Fruit fly (Drosophila melanogaster) whole organism, pupa: ENCODE measurements around the gene Csp.
A peak's percentile ranks its signal among the peaks of the same experiment; 100 is the strongest.

Experiments
- CG10348 ChIP-seq: fragments of 200-800 bp; sonication (Bioruptor generic); IDR thresholded peaks from 2 replicates; pipeline ENCODE4 v1.3.6; 2022; ENCODE audit warnings: missing biosample characterization, missing genetic modification characterization
- CG12605 ChIP-seq: fragments of 200-800 bp; sonication (Bioruptor generic); IDR thresholded peaks from 2 replicates; pipeline ENCODE4 v1.3.6; 2022; ENCODE audit warnings: missing biosample characterization, missing genetic modification characterization
- CG13204 ChIP-seq: fragments of 200-800 bp; sonication (Bioruptor generic); optimal IDR thresholded peaks from 2 replicates; lab custom pipeline; 2018; ENCODE audit warnings: missing biosample characterization, mild to moderate bottlenecking, missing genetic modification characterization, moderate library complexity
- CG14655 ChIP-seq: fragments of 200-800 bp; sonication (Bioruptor generic); optimal IDR thresholded peaks from 3 replicates; lab custom pipeline; 2017; ENCODE audit warnings: mild to moderate bottlenecking, missing biosample characterization, missing genetic modification reagents, missing genetic modification characterization
- CG15710 ChIP-seq: fragments of 200-800 bp; sonication (Bioruptor generic); optimal IDR thresholded peaks from 2 replicates; lab custom pipeline; 2018; ENCODE audit warnings: missing biosample characterization, mild to moderate bottlenecking, missing genetic modification characterization, moderate library complexity
- CG17806 ChIP-seq: fragments of 200-800 bp; sonication (Bioruptor generic); optimal IDR thresholded peaks from 2 replicates; lab custom pipeline; 2018; ENCODE audit warnings: missing biosample characterization, mild to moderate bottlenecking, missing genetic modification characterization, moderate library complexity
- CG32121 ChIP-seq: fragments of 200-800 bp; sonication (Bioruptor generic); IDR thresholded peaks from 2 replicates; pipeline ENCODE4 v1.3.6; 2022; ENCODE audit warnings: missing biosample characterization, missing genetic modification characterization
- CG34367 ChIP-seq: fragments of 200-800 bp; sonication (Bioruptor generic); optimal IDR thresholded peaks from 2 replicates; lab custom pipeline; 2018; ENCODE audit warnings: missing biosample characterization, mild to moderate bottlenecking, missing genetic modification characterization
- CG4496 ChIP-seq: fragments of 200-800 bp; sonication (Bioruptor generic); IDR thresholded peaks from 3 replicates; pipeline ENCODE4 v1.3.6; 2022; ENCODE audit warnings: missing biosample characterization, missing genetic modification characterization
- CG8159 ChIP-seq: fragments of 200-800 bp; sonication (Bioruptor generic); optimal IDR thresholded peaks from 3 replicates; lab custom pipeline; 2018; ENCODE audit warnings: missing biosample characterization, mild to moderate bottlenecking, missing genetic modification characterization, moderate library complexity
- CG8301 ChIP-seq: fragments of 200-800 bp; sonication (Bioruptor generic); optimal IDR thresholded peaks from 2 replicates; lab custom pipeline; 2018; ENCODE audit warnings: missing biosample characterization, mild to moderate bottlenecking, missing genetic modification characterization
- CG9948 ChIP-seq: fragments of 200-800 bp; sonication (Bioruptor generic); optimal IDR thresholded peaks from 2 replicates; lab custom pipeline; 2018; ENCODE audit warnings: missing biosample characterization, mild to moderate bottlenecking, missing genetic modification characterization, moderate library complexity
- D1 ChIP-seq: fragments of 200-800 bp; sonication (Bioruptor generic); optimal IDR thresholded peaks from 2 replicates; lab custom pipeline; 2018; ENCODE audit warnings: missing biosample characterization, mild to moderate bottlenecking, missing genetic modification characterization, moderate library complexity
- EcR ChIP-seq: fragments of 200-800 bp; sonication (Bioruptor generic); optimal IDR thresholded peaks from 3 replicates; lab custom pipeline; 2019; ENCODE audit warnings: missing biosample characterization, missing genetic modification characterization, mild to moderate bottlenecking, moderate library complexity, missing genetic modification reagents
- Ets98B ChIP-seq: fragments of 200-800 bp; sonication (Bioruptor generic); IDR thresholded peaks from 2 replicates; pipeline ENCODE4 v1.3.6; 2022; ENCODE audit warnings: missing biosample characterization, missing genetic modification characterization
- Pif1A ChIP-seq: fragments of 200-800 bp; sonication (Bioruptor generic); optimal IDR thresholded peaks from 3 replicates; lab custom pipeline; 2016; ENCODE audit warnings: missing biosample characterization, missing genetic modification characterization
- Pif1B ChIP-seq: fragments of 200-800 bp; sonication (Bioruptor generic); optimal IDR thresholded peaks from 3 replicates; lab custom pipeline; 2016; ENCODE audit warnings: missing biosample characterization, missing genetic modification characterization
- Snoo ChIP-seq: fragments of 200-800 bp; sonication (Bioruptor generic); optimal IDR thresholded peaks from 3 replicates; lab custom pipeline; 2017; ENCODE audit warnings: missing biosample characterization, mild to moderate bottlenecking, missing genetic modification characterization, inconsistent platforms
- fd96Ca ChIP-seq: fragments of 200-800 bp; sonication (Bioruptor generic); IDR thresholded peaks from 3 replicates; pipeline ENCODE4 v1.3.6; 2022; ENCODE audit warnings: missing biosample characterization, missing genetic modification characterization
- gl ChIP-seq: fragments of 200-800 bp; sonication (Bioruptor generic); optimal IDR thresholded peaks from 2 replicates; lab custom pipeline; 2018; ENCODE audit warnings: missing biosample characterization, mild to moderate bottlenecking, missing genetic modification characterization
- rn ChIP-seq: fragments of 200-800 bp; sonication (Bioruptor generic); IDR thresholded peaks from 2 replicates; pipeline ENCODE4 v1.3.6; 2022; ENCODE audit warnings: missing biosample characterization, missing genetic modification characterization

Gene Csp

dm6 chr3L:22273529-22274301 is 6.5 kb downstream of the Csp start, which contains the start of gene Srpk79D:
TSS of gene Srpk79D (plus strand) at chr3L:22273985.
- TF ChIP-seq CG34367 (tag; lab: Kevin White, UChicago) (no peak), CG9948 (tag; lab: Kevin White, UChicago) (no peak), CG4496 (GFP tag; lab: Robert Waterston, UW) (0 out of 3 replicates have a peak, but pooled peaks have one; percentile 10), Ets98B (GFP tag; lab: Robert Waterston, UW) (0 out of 2 replicates have a peak, but pooled peaks have one; percentile 7), CG10348 (no peak)

- TF ChIP-seq CG34367 (tag; lab: Kevin White, UChicago) (no peak), fd96Ca (GFP tag; lab: Robert Waterston, UW) (peak; percentile 30; the same call in 1 of the 3 replicates)
Measured at dm6 chr3L:22275989-22276388, 8.8 kb downstream of the Csp start.

- TF ChIP-seq CG9948 (tag; lab: Kevin White, UChicago) (no peak), CG32121 (GFP tag; lab: Robert Waterston, UW) (peak; percentile 49), D1 (tag; lab: Kevin White, UChicago) (no peak), CG15710 (tag; lab: Kevin White, UChicago) (no peak), CG17806 (no peak), CG8301 (peak; percentile 53), CG34367 (tag; lab: Kevin White, UChicago) (no peak), Snoo (no peak), CG14655 (peak; percentile 35), Pif1B (GFP tag; lab: Kevin White, UChicago) (no peak), CG12605 (GFP tag; lab: Robert Waterston, UW) (peak; percentile 21; the same call in 1 of the 2 replicates), CG13204 (GFP tag; lab: Kevin White, UChicago) (no peak), rn (GFP tag; lab: Robert Waterston, UW) (no peak), CG10348 (no peak), gl (tag; lab: Kevin White, UChicago) (no peak), Pif1A (GFP tag; lab: Kevin White, UChicago) (no peak), fd96Ca (GFP tag; lab: Robert Waterston, UW) (peak; percentile 77; the same call in 2 of the 3 replicates), Ets98B (GFP tag; lab: Robert Waterston, UW) (peak; percentile 31; the same call in 1 of the 2 replicates), CG8159 (tag; lab: Kevin White, UChicago) (no peak), CG4496 (GFP tag; lab: Robert Waterston, UW) (peak; percentile 63; the same call in 2 of the 3 replicates)
- TF ChIP-seq, all 21 proteins: peak for 7
Measured at dm6 chr3L:22276614-22277013, 9.4 kb downstream of the Csp start.

dm6 chr3L:22277186-22277585 is 10.0 kb downstream of the Csp start:
- TF ChIP-seq rn (GFP tag; lab: Robert Waterston, UW) (0 out of 2 replicates have a peak, but pooled peaks have one; percentile 48), CG9948 (tag; lab: Kevin White, UChicago) (peak; percentile 59), CG8301 (no peak), CG13204 (GFP tag; lab: Kevin White, UChicago) (no peak), CG17806 (no peak), fd96Ca (GFP tag; lab: Robert Waterston, UW) (peak; percentile 75), CG34367 (tag; lab: Kevin White, UChicago) (no peak), CG14655 (no peak), Ets98B (GFP tag; lab: Robert Waterston, UW) (peak; percentile 52), Snoo (no peak), CG12605 (GFP tag; lab: Robert Waterston, UW) (no peak), CG15710 (tag; lab: Kevin White, UChicago) (no peak), Pif1B (GFP tag; lab: Kevin White, UChicago) (no peak), Pif1A (GFP tag; lab: Kevin White, UChicago) (no peak), CG10348 (no peak), EcR (no peak), CG32121 (GFP tag; lab: Robert Waterston, UW) (peak; percentile 62), CG8159 (tag; lab: Kevin White, UChicago) (no peak), gl (tag; lab: Kevin White, UChicago) (no peak), CG4496 (GFP tag; lab: Robert Waterston, UW) (peak; percentile 74), D1 (tag; lab: Kevin White, UChicago) (no peak)
- TF ChIP-seq, all 21 proteins: peak for 6

- TF ChIP-seq Snoo (no peak), CG8159 (tag; lab: Kevin White, UChicago) (peak; percentile 92), Pif1A (GFP tag; lab: Kevin White, UChicago) (no peak), CG4496 (GFP tag; lab: Robert Waterston, UW) (peak; percentile 94), gl (tag; lab: Kevin White, UChicago) (peak; percentile 39), CG32121 (GFP tag; lab: Robert Waterston, UW) (peak; percentile 90), CG15710 (tag; lab: Kevin White, UChicago) (peak; percentile 89), EcR (no peak), CG9948 (tag; lab: Kevin White, UChicago) (peak; percentile 91), CG8301 (no peak), rn (GFP tag; lab: Robert Waterston, UW) (peak; percentile 83; the same call in 1 of the 2 replicates), CG10348 (peak; percentile 17; the same call in 1 of the 2 replicates), CG12605 (GFP tag; lab: Robert Waterston, UW) (peak; percentile 88), CG13204 (GFP tag; lab: Kevin White, UChicago) (no peak), Ets98B (GFP tag; lab: Robert Waterston, UW) (peak; percentile 89), CG34367 (tag; lab: Kevin White, UChicago) (peak; percentile 89), Pif1B (GFP tag; lab: Kevin White, UChicago) (no peak), D1 (tag; lab: Kevin White, UChicago) (no peak), CG14655 (no peak), CG17806 (peak; percentile 91), fd96Ca (GFP tag; lab: Robert Waterston, UW) (peak; percentile 49; the same call in 2 of the 3 replicates)
Measured at dm6 chr3L:22287994-22288766, 21.0 kb downstream of the Csp start, which contains the start of the genes Hem and IleRS. TSS of gene Hem (minus strand) at chr3L:22288195. TSS of gene IleRS (plus strand) at chr3L:22288665.
